Fruit fly (Drosophila melanogaster): Measurements from ENCODE around the gene CG31380.

DNA sequence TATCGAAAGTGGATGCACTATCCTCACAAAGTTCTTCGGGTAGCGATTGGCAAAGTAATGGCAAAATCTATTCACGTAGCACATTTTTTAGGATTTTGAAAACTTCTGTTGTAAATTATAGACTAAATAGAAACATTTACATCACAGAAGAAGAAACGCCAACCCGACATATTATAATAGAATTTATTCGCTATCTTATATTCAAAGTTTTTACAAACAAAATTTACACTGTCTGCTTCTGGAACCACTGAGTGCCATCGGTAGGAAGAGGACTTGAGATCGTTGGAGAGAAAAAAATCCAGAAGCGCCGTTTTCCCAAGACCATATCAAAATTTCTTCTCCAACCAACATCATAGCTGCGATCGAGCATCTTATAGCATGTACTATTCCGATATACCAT is 12.2 kb downstream of the CG31380 start, which contains the start of gene CG17195:
- TF ChIP-seq Ets98B (GFP tag; IDR thresholded peaks at IDR 0.05) (no peak), rn (GFP tag; IDR thresholded peaks at IDR 0.05) (no peak), Pif1B (GFP tag; optimal IDR thresholded peaks at IDR 0.05) (no peak), CG15710 (tag; optimal IDR thresholded peaks at IDR 0.05) (no peak), CG12605 (GFP tag; IDR thresholded peaks at IDR 0.05) (no peak), CG10348 (GFP tag; IDR thresholded peaks at IDR 0.05) (no peak), CG32121 (GFP tag; IDR thresholded peaks at IDR 0.05) (no peak), Pif1A (GFP tag; optimal IDR thresholded peaks at IDR 0.05) (no peak), CG17806 (tag; optimal IDR thresholded peaks at IDR 0.05) (no peak), Snoo (tag; optimal IDR thresholded peaks at IDR 0.05) (no peak), CG13204 (GFP tag; optimal IDR thresholded peaks at IDR 0.05) (no peak), gl (tag; optimal IDR thresholded peaks at IDR 0.05) (no peak), CG8159 (tag; optimal IDR thresholded peaks at IDR 0.05) (no peak)

All from whole organism, pupa.